Worm (Caenorhabditis elegans): ENCODE results near the gene F20E11.18.
"Not testable (repeated sequence)": the region's sequence is repeated elsewhere in the genome, so short reads cannot be mapped to it uniquely, and the experiment has no call there.

Gene F20E11.18

DNA sequence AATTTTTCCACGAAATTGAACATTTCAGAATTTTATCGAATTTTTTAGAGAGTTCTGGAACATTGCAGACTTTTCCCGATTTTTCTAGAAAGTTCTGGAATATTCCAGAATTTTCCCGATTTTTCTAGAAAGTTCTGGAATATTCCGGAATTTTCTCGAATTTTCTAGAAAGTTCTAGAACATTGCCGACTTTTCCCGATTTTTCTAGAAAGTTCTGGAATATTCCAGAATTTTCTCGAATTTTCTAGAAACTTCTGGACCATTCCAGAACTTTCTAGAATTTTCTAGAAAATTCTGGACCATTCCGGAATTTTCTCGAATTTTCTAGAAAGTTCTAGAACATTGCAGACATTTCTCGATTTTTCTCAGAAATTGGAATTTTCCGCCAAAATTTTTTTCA lies 15.6 kb downstream of the F20E11.18 start:
- peak; percentile 47 for TF ChIP-seq dox-1 (GFP tag; IDR thresholded peaks at IDR 0.05)
- 0 out of 2 replicates have a peak, but pooled peaks have one; percentile 13 for TF ChIP-seq B0019.2 (GFP tag; conservative IDR thresholded peaks at IDR 0.05)
- peak; percentile 94 for TF ChIP-seq hsf-1 (GFP tag; IDR thresholded peaks at IDR 0.05)

DNA sequence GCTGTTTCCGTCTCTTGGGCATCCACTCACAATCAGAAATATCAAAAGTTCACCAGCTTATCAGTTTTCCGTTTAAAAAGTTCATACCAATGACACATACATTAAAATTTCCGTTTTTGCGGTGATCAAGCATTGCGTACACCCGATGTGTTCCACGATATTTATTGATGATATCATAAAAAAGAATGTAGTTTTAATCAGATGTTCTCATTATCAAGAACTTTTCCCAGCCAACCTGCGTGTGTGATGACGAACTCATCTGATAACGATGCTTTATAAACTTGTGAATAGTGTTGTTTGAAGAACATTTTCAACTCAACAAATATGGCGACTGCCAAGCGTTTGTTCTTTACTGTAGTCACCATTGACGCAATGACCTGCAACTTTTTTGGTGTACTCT lies 19.6 kb downstream of the F20E11.18 start, which contains the start of gene clc-21:
Gene clc-21 (plus strand): TSS at position 301 of the 400 bp plus-strand sequence.
- TF ChIP-seq attf-5 (GFP tag; optimal IDR thresholded peaks at IDR 0.05) = no peak
- no peak for TF ChIP-seq repo-1 (tag; optimal IDR thresholded peaks at IDR 0.05)
- TF ChIP-seq ztf-26 (tag; optimal IDR thresholded peaks at IDR 0.05) = no peak

DNA sequence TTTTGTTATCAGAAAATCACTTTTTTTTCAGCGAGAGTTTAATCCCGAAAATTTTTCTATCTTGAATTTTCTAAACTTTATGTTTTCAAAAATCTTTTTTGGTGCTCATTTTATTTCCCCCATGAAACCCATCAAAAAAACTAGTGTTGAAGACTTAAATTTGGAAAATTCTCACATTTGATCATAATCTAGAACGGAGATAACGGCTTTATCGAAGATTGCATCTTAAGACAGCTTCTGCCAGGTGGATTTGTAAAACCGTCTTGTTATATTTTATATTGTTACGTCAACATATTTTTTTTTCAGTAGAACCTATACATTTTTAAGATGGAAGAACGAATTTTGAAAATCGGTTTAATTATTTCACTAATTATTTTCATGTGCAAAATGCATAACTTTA lies 21.4 kb downstream of the F20E11.18 start, which contains the start of gene T27C5.12:
Gene T27C5.12 (plus strand): TSS at position 301 of the 400 bp plus-strand sequence.
- TF ChIP-seq nfya-1 (tag; optimal IDR thresholded peaks at IDR 0.05; ENCODE audit: borderline replicate concordance, insufficient read depth) (no peak), bed-2 (GFP tag; IDR thresholded peaks at IDR 0.05) (no peak), ceh-91 (GFP tag; IDR thresholded peaks at IDR 0.05) (no peak), fkh-3 (tag; optimal IDR thresholded peaks at IDR 0.05) (no peak), snpc-4 (GFP tag; optimal IDR thresholded peaks at IDR 0.05) (no peak), snpc-4 (tag; optimal IDR thresholded peaks at IDR 0.05) (no peak), ceh-27 (GFP tag; optimal IDR thresholded peaks at IDR 0.05) (no peak), K11D2.4 (GFP tag; IDR thresholded peaks at IDR 0.05) (no peak), ztf-28 (GFP tag; IDR thresholded peaks at IDR 0.05) (no peak), ceh-100 (GFP tag; IDR thresholded peaks at IDR 0.05) (no peak), K12H6.12 (tag; optimal IDR thresholded peaks at IDR 0.05) (no peak), madf-10 (tag; optimal IDR thresholded peaks at IDR 0.05) (no peak), F55B11.4 (tag; optimal IDR thresholded peaks at IDR 0.05; ENCODE audit: borderline replicate concordance, insufficient read depth) (no peak), nhr-80 (tag; optimal IDR thresholded peaks at IDR 0.05) (no peak), hlh-26 (GFP tag; conservative IDR thresholded peaks at IDR 0.05) (no peak), chd-7 (tag; optimal IDR thresholded peaks at IDR 0.05) (no peak), nhr-120 (GFP tag; IDR thresholded peaks at IDR 0.05) (no peak), ama-1 (optimal IDR thresholded peaks at IDR 0.05) (no peak), ama-1 (GFP tag; optimal IDR thresholded peaks at IDR 0.05) (no peak), hrde-1 (tag; optimal IDR thresholded peaks at IDR 0.05; ENCODE audit: borderline replicate concordance) (no peak)

DNA sequence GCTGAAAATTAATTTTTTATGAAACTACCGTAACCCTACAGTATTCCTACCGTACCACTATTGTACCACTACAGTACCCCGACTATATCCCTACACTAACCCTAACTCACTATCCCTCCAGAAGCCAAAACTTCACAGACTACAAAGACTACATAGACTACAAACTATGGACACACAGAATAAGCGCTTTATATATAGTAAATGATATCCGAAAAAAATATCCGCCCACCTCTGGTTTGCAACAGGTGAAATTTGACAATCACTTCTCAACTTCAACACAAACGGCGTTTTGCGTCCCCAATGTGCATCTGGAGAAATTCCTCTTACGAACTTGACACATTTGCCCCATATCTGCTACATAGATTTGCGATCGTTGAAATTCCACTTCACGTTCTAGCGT lies 26.4 kb downstream of the F20E11.18 start, which contains the start of gene srh-132:
Gene srh-132 (plus strand): TSS at position 301 of the 400 bp plus-strand sequence.
- TF ChIP-seq rpc-1 (optimal IDR thresholded peaks at IDR 0.05); rpc-1 (tag; optimal IDR thresholded peaks at IDR 0.05); cebp-1 (GFP tag; IDR thresholded peaks at IDR 0.05); cebp-1 (tag; optimal IDR thresholded peaks at IDR 0.05); F57A8.1 (GFP tag; optimal IDR thresholded peaks at IDR 0.05): not testable (repeated sequence)

DNA sequence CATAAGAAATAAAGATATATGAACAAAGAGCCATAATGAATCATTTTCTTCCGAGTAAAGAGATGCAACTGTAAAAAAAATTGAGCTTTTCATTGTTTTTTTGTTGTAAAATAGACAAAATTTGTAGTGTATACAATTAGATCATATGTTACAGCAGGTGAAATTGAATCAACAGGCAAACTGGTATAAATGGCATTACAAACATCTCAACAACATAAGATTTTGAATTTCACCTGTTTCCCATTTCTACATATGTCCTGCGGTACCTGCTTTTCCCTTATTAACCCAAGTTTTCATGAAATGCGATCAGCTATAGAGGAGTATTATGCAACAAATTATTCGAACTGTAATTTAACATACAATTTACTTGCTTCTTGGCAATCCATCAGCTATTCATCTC lies 41.0 kb downstream of the F20E11.18 start, which contains the start of gene srh-120:
Gene srh-120 (plus strand): TSS at position 301 of the 400 bp plus-strand sequence.
- TF ChIP-seq mes-4 (tag; optimal IDR thresholded peaks at IDR 0.05) (no peak), atf-7 (tag; optimal IDR thresholded peaks at IDR 0.05) (no peak), bed-2 (GFP tag; IDR thresholded peaks at IDR 0.05) (no peak), Y53G8AR.9 (GFP tag; conservative IDR thresholded peaks at IDR 0.05) (no peak), chd-7 (tag; optimal IDR thresholded peaks at IDR 0.05) (no peak), fkh-3 (tag; optimal IDR thresholded peaks at IDR 0.05) (no peak), snpc-3.4 (tag; optimal IDR thresholded peaks at IDR 0.05) (no peak), madf-6 (GFP tag; IDR thresholded peaks at IDR 0.05) (no peak), ceh-40 (GFP tag; IDR thresholded peaks at IDR 0.05) (no peak), lsl-1 (GFP tag; optimal IDR thresholded peaks at IDR 0.05) (no peak), F23B12.7 (tag; optimal IDR thresholded peaks at IDR 0.05; ENCODE audit: insufficient read depth) (no peak), ztf-28 (GFP tag; IDR thresholded peaks at IDR 0.05) (no peak), nfya-2 (GFP tag; IDR thresholded peaks at IDR 0.05) (no peak), Y67H2A.10 (GFP tag; conservative IDR thresholded peaks at IDR 0.05) (no peak), rec-8 (tag; optimal IDR thresholded peaks at IDR 0.05) (no peak), T26A5.8 (tag; optimal IDR thresholded peaks at IDR 0.05) (no peak)

Measured in whole organism, young adult.